Fruit fly (Drosophila melanogaster) whole organism, embryonic: Measurements from ENCODE around the gene E2f1.

Source experiments
- CG10654 ChIP-seq: fragments of 200-800 bp; sonication (Bioruptor generic); optimal IDR thresholded peaks from 2 replicates; lab custom pipeline; 2016; ENCODE audit warnings: missing biosample characterization, missing genetic modification characterization
- CG10959 ChIP-seq: fragments of 200-800 bp; sonication (Bioruptor generic); IDR thresholded peaks from 2 replicates; pipeline ENCODE4 v1.3.6; 2022; ENCODE audit warnings: missing biosample characterization, missing genetic modification characterization
- CG12104 ChIP-seq: fragments of 200-800 bp; sonication (Bioruptor generic); optimal IDR thresholded peaks from 3 replicates; lab custom pipeline; 2016; ENCODE audit warnings: missing biosample characterization, missing genetic modification characterization
- CG12155 ChIP-seq: fragments of 200-800 bp; sonication (Bioruptor generic); optimal IDR thresholded peaks from 3 replicates; lab custom pipeline; 2016; ENCODE audit warnings: missing biosample characterization, missing genetic modification characterization
- CG16863 ChIP-seq: fragments of 200-800 bp; sonication (Bioruptor generic); optimal IDR thresholded peaks from 3 replicates; lab custom pipeline; 2016; ENCODE audit warnings: missing biosample characterization, missing genetic modification characterization
- CG18764 ChIP-seq: fragments of 200-800 bp; sonication (Bioruptor generic); optimal IDR thresholded peaks from 3 replicates; lab custom pipeline; 2016; ENCODE audit warnings: missing biosample characterization, missing genetic modification characterization
- CG32767 ChIP-seq: fragments of 200-800 bp; sonication (Bioruptor generic); IDR thresholded peaks from 2 replicates; pipeline ENCODE4 v1.3.6; 2022; ENCODE audit warnings: missing biosample characterization, missing genetic modification characterization
- CG3995 ChIP-seq: fragments of 200-800 bp; sonication (Bioruptor generic); optimal IDR thresholded peaks from 3 replicates; lab custom pipeline; 2016; ENCODE audit warnings: missing biosample characterization, missing genetic modification characterization
- CG4707 ChIP-seq: fragments of 200-800 bp; sonication (Bioruptor generic); optimal IDR thresholded peaks from 2 replicates; lab custom pipeline; 2018; ENCODE audit warnings: missing biosample characterization, mild to moderate bottlenecking, missing genetic modification characterization, moderate library complexity
- CG5245 ChIP-seq: fragments of 200-800 bp; sonication (Bioruptor generic); optimal IDR thresholded peaks from 3 replicates; lab custom pipeline; 2016; ENCODE audit warnings: missing biosample characterization, missing genetic modification characterization
- CG6791 ChIP-seq: fragments of 200-800 bp; sonication (Bioruptor generic); IDR thresholded peaks from 3 replicates; pipeline ENCODE4 v1.3.6; 2022; ENCODE audit warnings: missing biosample characterization, missing genetic modification characterization; ENCODE audit not compliant: partially characterized antibody
- CG7987 ChIP-seq: fragments of 200-800 bp; sonication (Bioruptor generic); optimal IDR thresholded peaks from 2 replicates; lab custom pipeline; 2018; ENCODE audit warnings: missing biosample characterization, mild to moderate bottlenecking, missing genetic modification characterization, moderate library complexity
- CG8290 ChIP-seq, 3 experiments: fragments of 200-800 bp; sonication (Bioruptor generic); optimal IDR thresholded peaks; 2 replicates each; lab custom pipeline; 2016 to 2019; ENCODE audit warnings: missing biosample characterization in 3 of 3, missing genetic modification characterization in 3 of 3, mild to moderate bottlenecking in 2 of 3, moderate library complexity in 1 of 3
- CG9817 ChIP-seq: fragments of 200-800 bp; sonication (Bioruptor generic); optimal IDR thresholded peaks from 2 replicates; lab custom pipeline; 2018; ENCODE audit warnings: missing biosample characterization, mild to moderate bottlenecking, missing genetic modification characterization, moderate library complexity
- Fer2 ChIP-seq: fragments of 200-800 bp; sonication (Bioruptor generic); optimal IDR thresholded peaks from 2 replicates; lab custom pipeline; 2018; ENCODE audit warnings: missing biosample characterization, mild to moderate bottlenecking, missing genetic modification characterization, moderate library complexity
- GATAe ChIP-seq: fragments of 200-800 bp; sonication (Bioruptor generic); conservative IDR thresholded peaks from 2 replicates; pipeline ENCODE4 v1.3.6; 2022; ENCODE audit warnings: missing biosample characterization, missing genetic modification characterization
- MESR4 ChIP-seq: fragments of 200-800 bp; sonication (Bioruptor generic); optimal IDR thresholded peaks from 2 replicates; lab custom pipeline; 2018; ENCODE audit warnings: missing biosample characterization, mild to moderate bottlenecking, missing genetic modification characterization, moderate library complexity
- Med ChIP-seq: fragments of 200-800 bp; sonication (Bioruptor generic); peaks from one replicate; lab custom pipeline; 2016; ENCODE audit warnings: missing biosample characterization, missing genetic modification characterization, mild to moderate bottlenecking, inconsistent platforms, moderate library complexity
- NFAT ChIP-seq: fragments of 200-800 bp; sonication (Bioruptor generic); IDR thresholded peaks from 2 replicates; pipeline ENCODE4 v1.3.6; 2022; ENCODE audit warnings: missing biosample characterization, missing genetic modification characterization
- Nf-YB ChIP-seq: fragments of 200-800 bp; sonication (Bioruptor generic); optimal IDR thresholded peaks from 3 replicates; lab custom pipeline; 2019; ENCODE audit warnings: missing biosample characterization, mild to moderate bottlenecking, missing genetic modification characterization, moderate library complexity
- Nf-YC ChIP-seq: fragments of 200-800 bp; optimal IDR thresholded peaks from 3 replicates; lab custom pipeline; 2019; ENCODE audit warnings: missing biosample characterization, mild to moderate bottlenecking, missing genetic modification characterization, moderate library complexity
- Usf ChIP-seq: fragments of 200-800 bp; sonication (Bioruptor generic); optimal IDR thresholded peaks from 2 replicates; lab custom pipeline; 2017; ENCODE audit warnings: missing genotype, missing biosample characterization, missing genetic modification characterization
- ac ChIP-seq: fragments of 200-800 bp; sonication (Bioruptor generic); optimal IDR thresholded peaks from 3 replicates; lab custom pipeline; 2017; ENCODE audit warnings: missing biosample characterization, mild to moderate bottlenecking, missing genetic modification characterization
- chinmo ChIP-seq: fragments of 200-800 bp; sonication (Bioruptor generic); IDR thresholded peaks from 4 replicates; pipeline ENCODE4 v1.3.6; 2022; ENCODE audit warnings: missing biosample characterization, missing genetic modification characterization; ENCODE audit not compliant: partially characterized antibody
- crol ChIP-seq: fragments of 200-800 bp; sonication (Bioruptor generic); IDR thresholded peaks from 2 replicates; pipeline ENCODE4 v1.3.6; 2022; ENCODE audit warnings: missing biosample characterization, missing genetic modification characterization
- cwo ChIP-seq: fragments of 200-800 bp; sonication (Bioruptor generic); optimal IDR thresholded peaks from 3 replicates; lab custom pipeline; 2017; ENCODE audit warnings: missing biosample characterization, missing genetic modification characterization, mild to moderate bottlenecking, moderate library complexity, missing genetic modification reagents
- eve ChIP-seq, 2 experiments: fragments of >200 bp; optimal IDR thresholded peaks; 2 replicates each; lab custom pipeline; 2017; ENCODE audit warnings: missing biosample characterization in 2 of 2, missing genetic modification characterization in 2 of 2
- exex ChIP-seq: fragments of 200-800 bp; sonication (Bioruptor generic); optimal IDR thresholded peaks from 4 replicates; lab custom pipeline; 2018; ENCODE audit warnings: missing biosample characterization, mild to moderate bottlenecking, missing genetic modification characterization, moderate library complexity
- fd96Cb ChIP-seq: fragments of 200-800 bp; sonication (Bioruptor generic); optimal IDR thresholded peaks from 2 replicates; lab custom pipeline; 2018; ENCODE audit warnings: missing biosample characterization, mild to moderate bottlenecking, missing genetic modification characterization, moderate library complexity
- grn ChIP-seq: fragments of 200-800 bp; sonication (Bioruptor generic); optimal IDR thresholded peaks from 3 replicates; lab custom pipeline; 2017; ENCODE audit warnings: missing biosample characterization, missing genetic modification characterization
- jigr1 ChIP-seq: fragments of 200-800 bp; sonication (Bioruptor generic); IDR thresholded peaks from 3 replicates; pipeline ENCODE4 v1.3.6; 2022; ENCODE audit warnings: missing biosample characterization, missing genetic modification characterization
- lab ChIP-seq: fragments of 200-800 bp; sonication (Bioruptor generic); optimal IDR thresholded peaks from 3 replicates; lab custom pipeline; 2017; ENCODE audit warnings: missing biosample characterization, missing genetic modification characterization, mild to moderate bottlenecking, moderate library complexity, missing genetic modification reagents
- nerfin-1 ChIP-seq: fragments of 200-800 bp; sonication (Bioruptor generic); optimal IDR thresholded peaks from 3 replicates; lab custom pipeline; 2019; ENCODE audit warnings: missing biosample characterization, mild to moderate bottlenecking, missing genetic modification characterization, moderate library complexity
- pnt ChIP-seq: fragments of 200-800 bp; sonication (Bioruptor generic); optimal IDR thresholded peaks from 3 replicates; lab custom pipeline; 2016; ENCODE audit warnings: missing biosample characterization, missing genetic modification characterization
- stwl ChIP-seq: fragments of 200-800 bp; sonication (Bioruptor generic); optimal IDR thresholded peaks from 3 replicates; lab custom pipeline; 2018; ENCODE audit warnings: missing biosample characterization, mild to moderate bottlenecking, missing genetic modification characterization, moderate library complexity
- sug ChIP-seq: fragments of 200-800 bp; optimal IDR thresholded peaks from 2 replicates; lab custom pipeline; 2019; ENCODE audit warnings: missing biosample characterization, mild to moderate bottlenecking, missing genetic modification characterization, moderate library complexity
- vnd ChIP-seq: fragments of 200-800 bp; sonication (Bioruptor generic); IDR thresholded peaks from 3 replicates; pipeline ENCODE4 v1.3.6; 2022; ENCODE audit warnings: missing biosample characterization, missing genetic modification characterization; ENCODE audit not compliant: partially characterized antibody

E2f1 gene

dm6 chr3R:21589500-21590202, 71.0 kb downstream of the E2f1 start (continued):
- no peak for TF ChIP-seq nerfin-1 (tag; lab: Kevin White, UChicago)
- peak; percentile 93 for TF ChIP-seq CG4707
- no peak for TF ChIP-seq MESR4 (GFP tag; lab: Kevin White, UChicago)
- TF ChIP-seq NFAT = no peak
- TF ChIP-seq CG7987 (GFP tag; lab: Kevin White, UChicago) = no peak
- no peak for TF ChIP-seq CG12104
- no peak for TF ChIP-seq jigr1 (GFP tag; lab: Robert Waterston, UW)
- TF ChIP-seq CG10959 (GFP tag; lab: Robert Waterston, UW) = peak; percentile 65
- peak; percentile 4 for TF ChIP-seq fd96Cb (tag; lab: Kevin White, UChicago)
- no peak for TF ChIP-seq CG32767 (GFP tag; lab: Robert Waterston, UW)
- TF ChIP-seq CG5245 (GFP tag; lab: Kevin White, UChicago) = no peak
- no peak for TF ChIP-seq CG9817 (tag; lab: Kevin White, UChicago)
- TF ChIP-seq CG16863 = no peak

DNA sequence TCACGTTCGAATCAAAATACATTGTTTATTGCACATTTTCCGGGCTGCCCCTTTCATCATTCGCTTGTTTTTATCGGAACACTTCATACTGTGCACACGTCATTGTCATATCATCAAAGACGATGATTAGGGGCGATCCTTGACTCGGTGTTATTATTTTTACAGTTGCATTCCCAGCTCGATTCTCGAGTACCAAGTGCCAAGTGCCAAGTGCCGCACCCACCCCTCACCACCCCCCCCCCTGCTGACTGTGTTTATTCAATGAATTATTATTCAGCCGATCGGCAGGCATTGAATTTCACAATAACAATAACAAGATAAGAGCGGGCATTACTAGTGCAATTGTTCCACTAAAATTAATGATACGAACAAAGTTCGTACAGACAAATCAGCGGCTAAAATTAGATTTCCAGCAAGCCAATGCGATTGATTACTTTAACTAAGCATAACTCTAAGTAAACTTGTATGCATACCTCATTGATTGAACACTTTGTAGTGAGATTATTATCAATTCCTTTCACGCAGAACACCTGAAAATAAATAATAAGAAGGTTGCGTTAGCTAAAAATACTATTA, 73.1 kb downstream of the E2f1 start:
- TF ChIP-seq CG10654 (no peak), CG8290 (GFP tag; optimal IDR thresholded peaks at IDR 0.05; lab: Kevin White, UChicago) (no peak), CG8290 (tag; optimal IDR thresholded peaks at IDR 0.05; lab: Kevin White, UChicago) (peak in 1 of 2 experiments; percentile 6), vnd (GFP tag; lab: Robert Waterston, UW) (0 out of 3 replicates have a peak, but pooled peaks have one; percentile 36), pnt (GFP tag; lab: Kevin White, UChicago) (no peak), crol (GFP tag; lab: Robert Waterston, UW) (peak; percentile 77), chinmo (GFP tag; lab: Robert Waterston, UW) (peak; percentile 75; the same call in 2 of the 4 replicates), exex (tag; lab: Kevin White, UChicago) (peak; percentile 66)

DNA sequence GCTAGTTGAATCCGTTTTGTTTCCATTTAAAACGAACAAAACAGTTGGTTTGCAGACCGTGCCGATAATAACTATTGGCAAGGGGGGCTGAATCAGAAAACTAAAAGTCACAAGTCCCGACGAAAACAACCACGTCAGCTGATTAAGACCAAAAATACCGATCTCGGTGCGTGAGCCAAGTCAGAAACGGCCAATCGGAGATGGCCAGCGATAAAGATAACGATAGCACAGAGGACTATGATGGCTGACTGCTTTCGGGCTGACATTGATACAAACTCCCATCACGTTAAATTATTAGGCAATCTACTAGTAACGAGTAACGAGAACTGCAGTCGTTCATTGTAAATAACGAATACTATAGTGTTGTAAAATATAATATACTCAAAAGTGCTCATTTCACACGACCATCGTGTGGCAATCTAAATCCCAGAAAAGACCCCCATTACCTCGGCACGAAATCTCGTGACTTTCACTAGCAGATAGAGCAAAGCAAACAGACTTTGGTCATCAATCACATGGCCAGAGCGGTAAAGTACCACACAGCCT, 73.7 kb downstream of the E2f1 start:
- TF ChIP-seq grn (GFP tag; lab: Kevin White, UChicago) = peak; percentile 80
- peak; percentile 16; the same call in 1 of the 3 replicates for TF ChIP-seq CG6791
- TF ChIP-seq cwo (GFP tag; lab: Kevin White, UChicago) = peak; percentile 34
- TF ChIP-seq Nf-YB (GFP tag; lab: Kevin White, UChicago) = peak; percentile 66
- peak; percentile 66 for TF ChIP-seq Med (GFP tag; lab: Kevin White, UChicago)
- peak; percentile 7 for TF ChIP-seq lab (GFP tag; lab: Kevin White, UChicago)
- peak; percentile 67 for TF ChIP-seq stwl
- no peak for TF ChIP-seq Fer2
- TF ChIP-seq CG3995 = peak; percentile 17
- TF ChIP-seq Usf (GFP tag; lab: Kevin White, UChicago) = no peak
- peak; percentile 39; the same call in 1 of the 2 replicates for TF ChIP-seq GATAe (GFP tag; lab: Robert Waterston, UW)
- TF ChIP-seq sug (tag; lab: Kevin White, UChicago) = peak; percentile 24
- TF ChIP-seq Nf-YC (tag; lab: Kevin White, UChicago) = peak; percentile 66
- TF ChIP-seq CG18764 (GFP tag; lab: Kevin White, UChicago) = no peak
- TF ChIP-seq CG12155 (GFP tag; lab: Kevin White, UChicago) = peak; percentile 56
- TF ChIP-seq eve (GFP tag; optimal IDR thresholded peaks at IDR 0.05; lab: Kevin White, UChicago) = peak in 1 of 2 experiments; percentile 24
- no peak for TF ChIP-seq ac (GFP tag; lab: Kevin White, UChicago)
